Fruit fly (Drosophila melanogaster) whole organism, wandering third instar larva: Measurements from ENCODE around the gene eater.
A peak's percentile ranks its signal among the peaks of the same experiment; 100 is the strongest.

ENCODE experiments used
- Abd-B ChIP-seq: fragments of >200 bp; optimal IDR thresholded peaks from 2 replicates; lab custom pipeline; 2017; ENCODE audit warnings: missing biosample characterization, missing genetic modification characterization
- CG32264 ChIP-seq: fragments of 200-800 bp; sonication (Bioruptor generic); optimal IDR thresholded peaks from 2 replicates; lab custom pipeline; 2016; ENCODE audit warnings: missing biosample characterization, missing genetic modification characterization
- CG9705 ChIP-seq: fragments of 200-800 bp; sonication (Bioruptor generic); optimal IDR thresholded peaks from 2 replicates; lab custom pipeline; 2018; ENCODE audit warnings: missing biosample characterization, mild to moderate bottlenecking, missing genetic modification characterization
- Dif ChIP-seq: fragments of 200-275, 200-300 bp; sonication (Bioruptor generic); optimal IDR thresholded peaks from 2 replicates; lab custom pipeline; 2018; ENCODE audit warnings: missing biosample characterization, missing genetic modification characterization; ENCODE audit not compliant: partially characterized antibody
- GATAd ChIP-seq: sonication (Bioruptor generic); optimal IDR thresholded peaks from 2 replicates; lab custom pipeline; 2016; ENCODE audit warnings: missing biosample characterization, missing genetic modification characterization
- HLH106 ChIP-seq: fragments of 200-800 bp; optimal IDR thresholded peaks from 3 replicates; lab custom pipeline; 2019; ENCODE audit warnings: missing biosample characterization, mild to moderate bottlenecking, missing genetic modification characterization, moderate library complexity
- Hnf4 ChIP-seq: fragments of 200-800 bp; sonication (Bioruptor generic); optimal IDR thresholded peaks from 2 replicates; lab custom pipeline; 2016; ENCODE audit warnings: missing biosample characterization, mild to moderate bottlenecking, missing genetic modification characterization
- Hr78 ChIP-seq: fragments of >200 bp; optimal IDR thresholded peaks from 2 replicates; lab custom pipeline; 2017; ENCODE audit warnings: missing biosample characterization, missing genetic modification characterization
- Hr83 ChIP-seq: fragments of 200-300 bp; sonication (Bioruptor generic); optimal IDR thresholded peaks from 2 replicates; lab custom pipeline; 2016; ENCODE audit warnings: missing biosample characterization, mild to moderate bottlenecking, missing genetic modification characterization, moderate library complexity; ENCODE audit not compliant: poor library complexity, severe bottlenecking
- Jra ChIP-seq: sonication (Bioruptor generic); optimal IDR thresholded peaks from 2 replicates; lab custom pipeline; 2016; ENCODE audit warnings: missing biosample characterization, missing genetic modification characterization
- Mio ChIP-seq: sonication (Bioruptor generic); optimal IDR thresholded peaks from 2 replicates; lab custom pipeline; 2016; ENCODE audit warnings: missing biosample characterization, missing genetic modification characterization
- Myc ChIP-seq: fragments of >200 bp; optimal IDR thresholded peaks from 2 replicates; lab custom pipeline; 2017
- N ChIP-seq: fragments of >200 bp; optimal IDR thresholded peaks from 2 replicates; lab custom pipeline; 2018; ENCODE audit warnings: missing biosample characterization, missing external identifiers, missing genetic modification characterization
- OdsH ChIP-seq: fragments of 200-800 bp; sonication (Bioruptor generic); optimal IDR thresholded peaks from 2 replicates; lab custom pipeline; 2016; ENCODE audit warnings: missing biosample characterization, mild to moderate bottlenecking, missing genetic modification characterization
- Rel ChIP-seq, 2 experiments: fragments of 200-800 bp; sonication (Bioruptor generic) in 1 of 2; optimal IDR thresholded peaks; 2 replicates in 1 of 2; 3 replicates in 1 of 2; lab custom pipeline; 2016 to 2019; ENCODE audit warnings: mild to moderate bottlenecking in 2 of 2, missing biosample characterization in 2 of 2, missing genetic modification characterization in 2 of 2, moderate library complexity in 1 of 2
- Sp1 ChIP-seq: fragments of 200-800 bp; sonication (Bioruptor generic); optimal IDR thresholded peaks from 3 replicates; lab custom pipeline; 2019; ENCODE audit warnings: missing biosample characterization, mild to moderate bottlenecking, missing genetic modification characterization, moderate library complexity
- Vsx2 ChIP-seq: fragments of 200-300, 225-300 bp; sonication (Bioruptor generic); optimal IDR thresholded peaks from 2 replicates; lab custom pipeline; 2018; ENCODE audit warnings: missing biosample characterization, missing genetic modification characterization; ENCODE audit not compliant: partially characterized antibody
- br ChIP-seq: fragments of 200-800 bp; sonication (Bioruptor generic); optimal IDR thresholded peaks from 2 replicates; lab custom pipeline; 2016; ENCODE audit warnings: missing biosample characterization, missing genetic modification characterization
- brk ChIP-seq: fragments of 200-800 bp; sonication (Bioruptor generic); optimal IDR thresholded peaks from 2 replicates; lab custom pipeline; 2016; ENCODE audit warnings: missing biosample characterization, mild to moderate bottlenecking, missing genetic modification characterization
- dl ChIP-seq, 2 experiments: fragments of 175-275, 200-275 bp in 1 of 2; fragments of 200-275 bp in 1 of 2; sonication (Bioruptor generic); optimal IDR thresholded peaks; lab custom pipeline; 2018; ENCODE audit warnings: mild to moderate bottlenecking in 2 of 2, missing biosample characterization in 2 of 2, missing genetic modification characterization in 2 of 2, moderate library complexity in 2 of 2; ENCODE audit not compliant: partially characterized antibody in 2 of 2, insufficient read depth in 1 of 2
- dmrt93B ChIP-seq: fragments of 200-800 bp; sonication (Bioruptor generic); optimal IDR thresholded peaks from 2 replicates; lab custom pipeline; 2018; ENCODE audit warnings: missing biosample characterization, mild to moderate bottlenecking, missing genetic modification characterization
- dsf ChIP-seq: sonication (Bioruptor generic); optimal IDR thresholded peaks from 2 replicates; lab custom pipeline; 2016; ENCODE audit warnings: missing biosample characterization, missing genetic modification characterization, borderline replicate concordance
- ey ChIP-seq: fragments of 200-800 bp; sonication (Bioruptor generic); optimal IDR thresholded peaks from 2 replicates; lab custom pipeline; 2016; ENCODE audit warnings: missing biosample characterization, missing genetic modification characterization
- foxo ChIP-seq, 2 experiments: fragments of 200-800 bp; sonication (Bioruptor generic); optimal IDR thresholded peaks; 2 replicates in 1 of 2; 3 replicates in 1 of 2; lab custom pipeline; 2016 to 2017; ENCODE audit warnings: missing biosample characterization in 2 of 2, missing genetic modification characterization in 2 of 2
- fru ChIP-seq: fragments of 200-800 bp; sonication (Bioruptor generic); optimal IDR thresholded peaks from 3 replicates; lab custom pipeline; 2016; ENCODE audit warnings: missing biosample characterization, mild to moderate bottlenecking, missing genetic modification characterization
- h ChIP-seq: fragments of 200-800 bp; sonication (Bioruptor generic); optimal IDR thresholded peaks from 3 replicates; lab custom pipeline; 2016; ENCODE audit warnings: missing biosample characterization, mild to moderate bottlenecking, missing genetic modification characterization
- jim ChIP-seq: fragments of 175-275, 200-325 bp; sonication (Bioruptor generic); optimal IDR thresholded peaks from 2 replicates; lab custom pipeline; 2016; ENCODE audit warnings: missing biosample characterization, mild to moderate bottlenecking, missing genetic modification characterization
- lola ChIP-seq: fragments of >200 bp; optimal IDR thresholded peaks from 2 replicates; lab custom pipeline; 2017; ENCODE audit warnings: missing biosample characterization, missing genetic modification characterization
- pan ChIP-seq: fragments of >200 bp; optimal IDR thresholded peaks from 2 replicates; lab custom pipeline; 2017
- psq ChIP-seq: fragments of 200-800 bp; sonication (Bioruptor generic); optimal IDR thresholded peaks from 3 replicates; lab custom pipeline; 2017; ENCODE audit warnings: missing biosample characterization, mild to moderate bottlenecking, missing genetic modification characterization, moderate library complexity
- rgr ChIP-seq: fragments of 200-800 bp; sonication (Bioruptor generic); optimal IDR thresholded peaks from 3 replicates; lab custom pipeline; 2016; ENCODE audit warnings: missing biosample characterization, mild to moderate bottlenecking, missing genetic modification characterization
- sage ChIP-seq: fragments of 200-800 bp; sonication (Bioruptor generic); optimal IDR thresholded peaks from 2 replicates; lab custom pipeline; 2016; ENCODE audit warnings: missing biosample characterization, mild to moderate bottlenecking, missing genetic modification characterization
- sv ChIP-seq: fragments of 200-800 bp; sonication (Bioruptor generic); optimal IDR thresholded peaks from 3 replicates; lab custom pipeline; 2016; ENCODE audit warnings: missing biosample characterization, missing genetic modification characterization
- tai ChIP-seq: sonication (Bioruptor generic); optimal IDR thresholded peaks from 2 replicates; lab custom pipeline; 2016; ENCODE audit warnings: missing biosample characterization, missing genetic modification characterization
- woc ChIP-seq: sonication (Bioruptor generic); optimal IDR thresholded peaks from 2 replicates; lab custom pipeline; 2016; ENCODE audit warnings: missing biosample characterization, mild to moderate bottlenecking, missing genetic modification characterization

eater gene

dm6 chr3R:27099579-27099978 is at the start of gene eater:
Gene eater (minus strand): TSS chr3R:27099679.
- no peak for TF ChIP-seq woc (GFP tag; lab: Kevin White, UChicago)
- no peak for TF ChIP-seq Sp1 (GFP tag; lab: Kevin White, UChicago)
- TF ChIP-seq lola (GFP tag; lab: Kevin White, UChicago): no peak
- TF ChIP-seq fru (GFP tag; lab: Kevin White, UChicago): no peak
- TF ChIP-seq jim (GFP tag; lab: Kevin White, UChicago): no peak
- TF ChIP-seq Vsx2 (GFP tag; lab: Kevin White, UChicago): no peak
- TF ChIP-seq Abd-B (GFP tag; lab: Kevin White, UChicago): no peak
- TF ChIP-seq HLH106 (tag; lab: Kevin White, UChicago): no peak
- no peak for TF ChIP-seq Mio (GFP tag; lab: Kevin White, UChicago)
- no peak for TF ChIP-seq dsf
- TF ChIP-seq CG32264 (GFP tag; lab: Kevin White, UChicago): no peak
- no peak for TF ChIP-seq brk (GFP tag; lab: Kevin White, UChicago)
- no peak for TF ChIP-seq dmrt93B (GFP tag; lab: Kevin White, UChicago)
- no peak for TF ChIP-seq pan (lab: Kevin White, UChicago)
- no peak for TF ChIP-seq Hr83 (GFP tag; lab: Kevin White, UChicago)
- no peak for TF ChIP-seq N (GFP tag; lab: Kevin White, UChicago)
- TF ChIP-seq sage (GFP tag; lab: Kevin White, UChicago): no peak

- TF ChIP-seq Rel (GFP tag; optimal IDR thresholded peaks at IDR 0.05; lab: Kevin White, UChicago) (no peak), Rel (tag; optimal IDR thresholded peaks at IDR 0.05; lab: Kevin White, UChicago) (no peak), br (GFP tag; lab: Kevin White, UChicago) (peak; percentile 11), Sp1 (GFP tag; lab: Kevin White, UChicago) (no peak), fru (GFP tag; lab: Kevin White, UChicago) (peak; percentile 16), dmrt93B (GFP tag; lab: Kevin White, UChicago) (no peak), h (GFP tag; lab: Kevin White, UChicago) (peak; percentile 7), HLH106 (tag; lab: Kevin White, UChicago) (peak; percentile 32), woc (GFP tag; lab: Kevin White, UChicago) (no peak), Dif (GFP tag; lab: Kevin White, UChicago) (no peak), sv (GFP tag; lab: Kevin White, UChicago) (no peak), GATAd (GFP tag; lab: Kevin White, UChicago) (no peak), foxo (GFP tag; optimal IDR thresholded peaks at IDR 0.05; lab: Kevin White, UChicago) (peak in 1 of 2 experiments; percentile 39), psq (peak; percentile 19), Hnf4 (GFP tag; lab: Kevin White, UChicago) (no peak), dl (GFP tag; optimal IDR thresholded peaks at IDR 0.05; lab: Kevin White, UChicago; ENCODE audit: insufficient read depth in 1 of 2, partially characterized antibody in 2 of 2) (no peak), tai (no peak), OdsH (GFP tag; lab: Kevin White, UChicago) (no peak), Hr78 (GFP tag; lab: Kevin White, UChicago) (no peak)
These were observed 40.5 kb upstream of the eater start for dm6 chr3R:27139963-27140362.

- TF ChIP-seq foxo (GFP tag; optimal IDR thresholded peaks at IDR 0.05; lab: Kevin White, UChicago): no peak
- no peak for TF ChIP-seq Myc (lab: Kevin White, UChicago)
- no peak for TF ChIP-seq fru (GFP tag; lab: Kevin White, UChicago)
- no peak for TF ChIP-seq sv (GFP tag; lab: Kevin White, UChicago)
- no peak for TF ChIP-seq N (GFP tag; lab: Kevin White, UChicago)
- no peak for TF ChIP-seq dmrt93B (GFP tag; lab: Kevin White, UChicago)
- TF ChIP-seq GATAd (GFP tag; lab: Kevin White, UChicago): no peak
- no peak for TF ChIP-seq ey
- no peak for TF ChIP-seq CG9705
- no peak for TF ChIP-seq sage (GFP tag; lab: Kevin White, UChicago)
- TF ChIP-seq Abd-B (GFP tag; lab: Kevin White, UChicago): no peak
- TF ChIP-seq brk (GFP tag; lab: Kevin White, UChicago): no peak
- TF ChIP-seq rgr (GFP tag; lab: Kevin White, UChicago): no peak
- no peak for TF ChIP-seq h (GFP tag; lab: Kevin White, UChicago)
- no peak for TF ChIP-seq Hr83 (GFP tag; lab: Kevin White, UChicago)
- no peak for TF ChIP-seq Sp1 (GFP tag; lab: Kevin White, UChicago)
- TF ChIP-seq lola (GFP tag; lab: Kevin White, UChicago): no peak
- no peak for TF ChIP-seq Jra
- no peak for TF ChIP-seq psq
These were observed 39.2 kb upstream of the eater start for dm6 chr3R:27138700-27139099.
